Fruit fly (Drosophila melanogaster): ENCODE measurements around the gene Ostgamma.
A peak's percentile ranks its signal among the peaks of the same experiment; 100 is the strongest.

Ostgamma gene

dm6 chr2L:8326414-8327271, 18.7 kb upstream of the Ostgamma start:
- peak; percentile 13 for TF ChIP-seq noc (tag; optimal IDR thresholded peaks at IDR 0.05)

dm6 chr2L:8325150-8325549, 17.2 kb upstream of the Ostgamma start, which contains the start of gene CG7781:
Gene CG7781 (minus strand): TSS chr2L:8325409.
- no peak for TF ChIP-seq noc (tag; optimal IDR thresholded peaks at IDR 0.05)

dm6 chr2L:8319858-8320525, 12.0 kb upstream of the Ostgamma start, which contains the start of the genes mtsh and strat:
Gene mtsh (minus strand): TSS chr2L:8319908.
Gene strat (plus strand): TSS chr2L:8320328.
- TF ChIP-seq noc (tag; optimal IDR thresholded peaks at IDR 0.05), result peak; percentile 15

- no peak for TF ChIP-seq noc (tag; optimal IDR thresholded peaks at IDR 0.05)
Observed at dm6 chr2L:8311741-8312140, 3.7 kb upstream of the Ostgamma start.

dm6 chr2L:8311091-8311490, 3.1 kb upstream of the Ostgamma start, which contains the start of the genes CG7810 and CG7806:
Gene CG7810 (minus strand): TSS chr2L:8311195.
Gene CG7806 (plus strand): TSS chr2L:8311399.
- peak; percentile 91 for TF ChIP-seq noc (tag; optimal IDR thresholded peaks at IDR 0.05)

- TF ChIP-seq noc (tag; optimal IDR thresholded peaks at IDR 0.05), result no peak
Observed at dm6 chr2L:8305409-8305808, 2.6 kb downstream of the Ostgamma start, which contains the start of gene CG7840. Gene CG7840 (plus strand): TSS chr2L:8305586.

dm6 chr2L:8304635-8305034, 3.4 kb downstream of the Ostgamma start:
- TF ChIP-seq noc (tag; optimal IDR thresholded peaks at IDR 0.05), result no peak

dm6 chr2L:8302766-8303479, 5.1 kb downstream of the Ostgamma start, which contains the start of the genes wol and Scgalpha:
Gene wol (minus strand): TSS chr2L:8302985.
Gene Scgalpha (plus strand): TSS chr2L:8303429.
- no peak for TF ChIP-seq noc (tag; optimal IDR thresholded peaks at IDR 0.05)

dm6 chr2L:8300220-8301167, 7.5 kb downstream of the Ostgamma start, which contains the start of gene Btk:
Gene Btk (minus strand): TSS chr2L:8301079.
- no peak for TF ChIP-seq noc (tag; optimal IDR thresholded peaks at IDR 0.05)

dm6 chr2L:8299194-8299811, 8.7 kb downstream of the Ostgamma start:
- peak; percentile 4 for TF ChIP-seq noc (tag; optimal IDR thresholded peaks at IDR 0.05)

dm6 chr2L:8297070-8297469, 10.9 kb downstream of the Ostgamma start:
- no peak for TF ChIP-seq noc (tag; optimal IDR thresholded peaks at IDR 0.05)

- no peak for TF ChIP-seq noc (tag; optimal IDR thresholded peaks at IDR 0.05)
Observed at dm6 chr2L:8296395-8296794, 11.6 kb downstream of the Ostgamma start.

- TF ChIP-seq noc (tag; optimal IDR thresholded peaks at IDR 0.05), result no peak
Observed at dm6 chr2L:8294043-8294442, 13.9 kb downstream of the Ostgamma start.

dm6 chr2L:8293449-8293848, 14.5 kb downstream of the Ostgamma start:
- TF ChIP-seq noc (tag; optimal IDR thresholded peaks at IDR 0.05), result no peak
